Fruit fly (Drosophila melanogaster) whole organism, embryonic: ENCODE data around the gene crq.

Experiments
- Awh ChIP-seq: fragments of 200-800 bp; sonication (Bioruptor generic); IDR thresholded peaks from 2 replicates; pipeline ENCODE4, ENCODE4 v1.3.6; 2022; ENCODE audit warnings: missing biosample characterization, missing genetic modification characterization
- B-H2 ChIP-seq: fragments of 200-800 bp; sonication (Bioruptor generic); optimal IDR thresholded peaks from 2 replicates; lab custom pipeline; 2018; ENCODE audit warnings: missing biosample characterization, mild to moderate bottlenecking, missing genetic modification characterization
- CG1024 ChIP-seq: fragments of 200-800 bp; sonication (Bioruptor generic); IDR thresholded peaks from 2 replicates; pipeline ENCODE4 v1.3.6; 2022; ENCODE audit warnings: missing biosample characterization, missing genetic modification characterization
- CG10274 ChIP-seq: fragments of 200-800 bp; sonication (Bioruptor generic); optimal IDR thresholded peaks from 3 replicates; lab custom pipeline; 2017; ENCODE audit warnings: missing biosample characterization, mild to moderate bottlenecking, missing genetic modification characterization
- CG10565 ChIP-seq: fragments of 200-800 bp; sonication (Bioruptor generic); optimal IDR thresholded peaks from 3 replicates; lab custom pipeline; 2016; ENCODE audit warnings: missing biosample characterization, mild to moderate bottlenecking, missing genetic modification characterization
- CG11398 ChIP-seq: fragments of 200-800 bp; sonication (Bioruptor generic); optimal IDR thresholded peaks from 2 replicates; lab custom pipeline; 2016; ENCODE audit warnings: missing biosample characterization, missing genetic modification characterization
- CG12299 ChIP-seq: fragments of 200-800 bp; sonication (Bioruptor generic); optimal IDR thresholded peaks from 2 replicates; lab custom pipeline; 2018; ENCODE audit warnings: missing biosample characterization, mild to moderate bottlenecking, missing genetic modification characterization
- CG13424 ChIP-seq: fragments of 200-800 bp; sonication (Bioruptor generic); optimal IDR thresholded peaks from 2 replicates; lab custom pipeline; 2019; ENCODE audit warnings: missing biosample characterization, mild to moderate bottlenecking, missing genetic modification characterization, moderate library complexity
- CG14014 ChIP-seq: fragments of 200-800 bp; sonication (Bioruptor generic); IDR thresholded peaks from 2 replicates; pipeline ENCODE4 v1.3.6; 2022; ENCODE audit warnings: missing biosample characterization, missing genetic modification characterization
- CG14050 ChIP-seq: fragments of 200-800 bp; sonication (Bioruptor generic); IDR thresholded peaks from 3 replicates; pipeline ENCODE4 v1.3.6; 2022; ENCODE audit warnings: missing biosample characterization, missing genetic modification characterization
- CG14667 ChIP-seq: fragments of 200-800 bp; sonication (Bioruptor generic); IDR thresholded peaks from 2 replicates; pipeline ENCODE4 v1.3.6; 2022; ENCODE audit warnings: missing biosample characterization, missing genetic modification characterization
- CG17186 ChIP-seq: fragments of 200-800 bp; sonication (Bioruptor generic); optimal IDR thresholded peaks from 3 replicates; lab custom pipeline; 2017; ENCODE audit warnings: missing biosample characterization, missing genetic modification reagents, missing genetic modification characterization
- CG17802 ChIP-seq: fragments of 200-800 bp; sonication (Bioruptor generic); optimal IDR thresholded peaks from 2 replicates; lab custom pipeline; 2018; ENCODE audit warnings: missing biosample characterization, mild to moderate bottlenecking, missing genetic modification characterization, moderate library complexity
- CG17829 ChIP-seq: fragments of 200-800 bp; optimal IDR thresholded peaks from 2 replicates; lab custom pipeline; 2019; ENCODE audit warnings: missing biosample characterization, mild to moderate bottlenecking, missing genetic modification characterization, moderate library complexity
- CG30020 ChIP-seq: fragments of 200-800 bp; optimal IDR thresholded peaks from 2 replicates; lab custom pipeline; 2019; ENCODE audit warnings: missing biosample characterization, mild to moderate bottlenecking, missing genetic modification characterization, moderate library complexity
- CG32532 ChIP-seq: fragments of 200-800 bp; sonication (Bioruptor generic); IDR thresholded peaks from 2 replicates; pipeline ENCODE4 v1.3.6; 2022; ENCODE audit warnings: missing biosample characterization, missing genetic modification characterization
- CG3281 ChIP-seq: fragments of 200-800 bp; sonication (Bioruptor generic); optimal IDR thresholded peaks from 3 replicates; lab custom pipeline; 2017; ENCODE audit warnings: missing biosample characterization, mild to moderate bottlenecking, missing genetic modification characterization
- CG3838 ChIP-seq: fragments of 200-800 bp; sonication (Bioruptor generic); optimal IDR thresholded peaks from 3 replicates; lab custom pipeline; 2016; ENCODE audit warnings: missing biosample characterization, missing genetic modification characterization
- CG4820 ChIP-seq: fragments of 200-800 bp; sonication (Bioruptor generic); optimal IDR thresholded peaks from 3 replicates; lab custom pipeline; 2016; ENCODE audit warnings: missing biosample characterization, missing genetic modification characterization
- CG7271 ChIP-seq: fragments of 200-800 bp; sonication (Bioruptor generic); optimal IDR thresholded peaks from 2 replicates; lab custom pipeline; 2018; ENCODE audit warnings: missing biosample characterization, mild to moderate bottlenecking, missing genetic modification characterization, moderate library complexity
- Camta ChIP-seq: fragments of 200-800 bp; sonication (Bioruptor generic); optimal IDR thresholded peaks from 2 replicates; lab custom pipeline; 2016; ENCODE audit warnings: missing biosample characterization, missing genetic modification characterization
- Chrac-16 ChIP-seq: fragments of 200-800 bp; sonication (Bioruptor generic); optimal IDR thresholded peaks from 3 replicates; lab custom pipeline; 2016; ENCODE audit warnings: missing biosample characterization, missing genetic modification characterization
- Dfd ChIP-seq, 2 experiments: fragments of >200 bp; optimal IDR thresholded peaks; 2 replicates each; lab custom pipeline; 2017; ENCODE audit warnings: missing biosample characterization in 2 of 2, missing genetic modification characterization in 2 of 2
- E2f2 ChIP-seq: fragments of 200-800 bp; sonication (Bioruptor generic); IDR thresholded peaks from 2 replicates; pipeline ENCODE4 v1.3.6; 2022; ENCODE audit warnings: missing biosample characterization, missing genetic modification characterization
- ERR ChIP-seq: fragments of 200-800 bp; sonication (Bioruptor generic); optimal IDR thresholded peaks from 2 replicates; lab custom pipeline; 2016; ENCODE audit warnings: missing biosample characterization, missing genetic modification characterization
- Fer1 ChIP-seq: fragments of 200-800 bp; sonication (Bioruptor generic); optimal IDR thresholded peaks from 2 replicates; lab custom pipeline; 2017; ENCODE audit warnings: missing biosample characterization, mild to moderate bottlenecking, missing genetic modification characterization
- Hand ChIP-seq: fragments of 200-800 bp; sonication (Bioruptor generic); optimal IDR thresholded peaks from 2 replicates; lab custom pipeline; 2017; ENCODE audit warnings: mild to moderate bottlenecking, missing biosample characterization, missing genetic modification reagents, missing genetic modification characterization
- Hmx ChIP-seq: fragments of 200-800 bp; sonication (Bioruptor generic); optimal IDR thresholded peaks from 2 replicates; lab custom pipeline; 2016; ENCODE audit warnings: missing biosample characterization, missing genetic modification characterization
- Lpt ChIP-seq: fragments of >200 bp; optimal IDR thresholded peaks from 2 replicates; lab custom pipeline; 2018; ENCODE audit warnings: missing biosample characterization, missing genetic modification characterization
- Med ChIP-seq: fragments of 200-800 bp; sonication (Bioruptor generic); peaks from one replicate; lab custom pipeline; 2016; ENCODE audit warnings: missing biosample characterization, missing genetic modification characterization, mild to moderate bottlenecking, inconsistent platforms, moderate library complexity
- NK7.1 ChIP-seq: fragments of 200-800 bp; sonication (Bioruptor generic); optimal IDR thresholded peaks from 3 replicates; lab custom pipeline; 2016; ENCODE audit warnings: missing biosample characterization, missing genetic modification characterization
- Nf-YA ChIP-seq: fragments of 200-800 bp; sonication (Bioruptor generic); IDR thresholded peaks from 2 replicates; pipeline ENCODE4 v1.3.6; 2022; ENCODE audit warnings: missing biosample characterization, missing genetic modification characterization
- Oli ChIP-seq: fragments of 200-800 bp; sonication (Bioruptor generic); optimal IDR thresholded peaks from 2 replicates; lab custom pipeline; 2018; ENCODE audit warnings: missing biosample characterization, mild to moderate bottlenecking, missing genetic modification characterization, moderate library complexity
- Poxn ChIP-seq: fragments of 200-800 bp; sonication (Bioruptor generic); IDR thresholded peaks from 2 replicates; pipeline ENCODE4 v1.3.6; 2022; ENCODE audit warnings: missing biosample characterization, missing genetic modification characterization
- Sin3A ChIP-seq: fragments of >200 bp; optimal IDR thresholded peaks from 2 replicates; lab custom pipeline; 2018
- Six4 ChIP-seq: fragments of 200-800 bp; sonication (Bioruptor generic); optimal IDR thresholded peaks from 2 replicates; lab custom pipeline; 2016; ENCODE audit warnings: missing biosample characterization, missing genetic modification characterization
- Vsx1 ChIP-seq: fragments of 200-800 bp; sonication (Bioruptor generic); optimal IDR thresholded peaks from 2 replicates; lab custom pipeline; 2017; ENCODE audit warnings: missing biosample characterization, mild to moderate bottlenecking, missing genetic modification characterization, missing genetic modification reagents
- cg ChIP-seq: fragments of 200-800 bp; sonication (Bioruptor generic); optimal IDR thresholded peaks from 3 replicates; lab custom pipeline; 2019; ENCODE audit warnings: missing biosample characterization, mild to moderate bottlenecking, missing genetic modification characterization, moderate library complexity
- dan ChIP-seq: fragments of 200-800 bp; sonication (Bioruptor generic); IDR thresholded peaks from 2 replicates; pipeline ENCODE4 v1.3.6; 2022; ENCODE audit warnings: missing biosample characterization, missing genetic modification characterization
- danr ChIP-seq: fragments of 200-800 bp; sonication (Bioruptor generic); IDR thresholded peaks from 2 replicates; pipeline ENCODE4 v1.3.6; 2022; ENCODE audit warnings: missing biosample characterization, missing genetic modification characterization
- ftz-f1 ChIP-seq: fragments of 200-800 bp; sonication (Bioruptor generic); optimal IDR thresholded peaks from 2 replicates; lab custom pipeline; 2016; ENCODE audit warnings: missing biosample characterization, missing genetic modification characterization
- gcm ChIP-seq: fragments of 200-800 bp; sonication (Bioruptor generic); optimal IDR thresholded peaks from 2 replicates; lab custom pipeline; 2019; ENCODE audit warnings: missing biosample characterization, mild to moderate bottlenecking, missing genetic modification characterization, moderate library complexity
- hth ChIP-seq: fragments of >200 bp; optimal IDR thresholded peaks from 2 replicates; lab custom pipeline; 2017; ENCODE audit warnings: inconsistent platforms
- ind ChIP-seq: fragments of 200-800 bp; sonication (Bioruptor generic); optimal IDR thresholded peaks from 3 replicates; lab custom pipeline; 2016; ENCODE audit warnings: missing biosample characterization, missing genetic modification characterization
- insv ChIP-seq, 2 experiments: fragments of 200-800 bp; sonication (Bioruptor generic); optimal IDR thresholded peaks; 3 replicates each; lab custom pipeline; 2016 to 2018; ENCODE audit warnings: missing biosample characterization in 2 of 2, missing genetic modification characterization in 2 of 2
- jing ChIP-seq: fragments of 200-800 bp; sonication (Bioruptor generic); optimal IDR thresholded peaks from 2 replicates; lab custom pipeline; 2018; ENCODE audit warnings: missing biosample characterization, mild to moderate bottlenecking, missing genetic modification characterization
- lmd ChIP-seq: fragments of 200-800 bp; sonication (Bioruptor generic); IDR thresholded peaks from 2 replicates; pipeline ENCODE4 v1.3.6; 2022; ENCODE audit warnings: missing biosample characterization, missing genetic modification characterization
- peb ChIP-seq: fragments of 200-800 bp; sonication (Bioruptor generic); IDR thresholded peaks from 2 replicates; pipeline ENCODE4 v1.3.6; 2022; ENCODE audit warnings: missing biosample characterization, missing genetic modification characterization
- pho ChIP-seq: fragments of 200-800 bp; sonication (Bioruptor generic); optimal IDR thresholded peaks from 2 replicates; lab custom pipeline; 2016; ENCODE audit warnings: missing biosample characterization, missing genetic modification characterization
- sob ChIP-seq: fragments of 200-800 bp; sonication (Bioruptor generic); IDR thresholded peaks from 2 replicates; pipeline ENCODE4 v1.3.6; 2022; ENCODE audit warnings: missing biosample characterization, missing genetic modification characterization
- sug ChIP-seq: fragments of 200-800 bp; optimal IDR thresholded peaks from 2 replicates; lab custom pipeline; 2019; ENCODE audit warnings: missing biosample characterization, mild to moderate bottlenecking, missing genetic modification characterization, moderate library complexity
- tin ChIP-seq: fragments of 200-800 bp; sonication (Bioruptor generic); optimal IDR thresholded peaks from 3 replicates; lab custom pipeline; 2016; ENCODE audit warnings: missing biosample characterization, missing genetic modification characterization
- usp ChIP-seq: fragments of >200 bp; optimal IDR thresholded peaks from 2 replicates; lab custom pipeline; 2017; ENCODE audit warnings: missing biosample characterization, missing genetic modification characterization
- wek ChIP-seq: fragments of 200-800 bp; sonication (Bioruptor generic); optimal IDR thresholded peaks from 3 replicates; lab custom pipeline; 2018; ENCODE audit warnings: missing biosample characterization, mild to moderate bottlenecking, missing genetic modification characterization, moderate library complexity

Gene crq

DNA sequence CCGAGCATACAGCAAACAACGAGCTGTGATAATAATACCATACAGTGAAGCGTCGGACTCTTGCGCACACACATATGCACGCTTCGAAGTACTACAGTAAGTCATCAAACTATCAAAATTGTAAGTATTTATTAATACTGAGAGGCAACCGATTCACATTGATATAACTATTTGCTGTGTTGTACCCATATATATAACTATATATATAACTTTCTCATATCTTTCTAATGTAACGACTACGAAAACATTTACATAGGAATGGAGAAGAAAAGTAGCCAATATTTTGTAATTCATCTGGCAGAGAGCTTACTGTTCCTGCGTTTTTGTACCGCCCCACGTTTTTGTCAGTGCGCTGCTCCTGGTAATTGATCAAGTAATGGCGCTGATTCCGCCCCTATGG lies 39.9 kb downstream of the crq start (continued):
- peak; percentile 2 for TF ChIP-seq Hand (GFP tag; lab: Kevin White, UChicago)
- no peak for TF ChIP-seq peb (GFP tag; lab: Robert Waterston, UW)
- TF ChIP-seq E2f2 (GFP tag; lab: Robert Waterston, UW), result no peak
- TF ChIP-seq sug, result peak; percentile 28
- no peak for TF ChIP-seq CG12299 (tag; lab: Kevin White, UChicago)
- TF ChIP-seq CG13424, result peak; percentile 41
- TF ChIP-seq CG1024, result no peak
- TF ChIP-seq Dfd (GFP tag; optimal IDR thresholded peaks at IDR 0.05; lab: Kevin White, UChicago), result no peak
- TF ChIP-seq ind (GFP tag; lab: Kevin White, UChicago), result peak; percentile 44
- TF ChIP-seq insv (GFP tag; optimal IDR thresholded peaks at IDR 0.05; lab: Kevin White, UChicago), result no peak
- no peak for TF ChIP-seq CG17186 (GFP tag; lab: Kevin White, UChicago)
- no peak for TF ChIP-seq CG4820 (GFP tag; lab: Kevin White, UChicago)
- TF ChIP-seq Six4 (GFP tag; lab: Kevin White, UChicago), result no peak
- TF ChIP-seq Lpt (GFP tag; lab: Kevin White, UChicago), result no peak
- TF ChIP-seq CG32532 (GFP tag; lab: Robert Waterston, UW), result peak; percentile 35; the same call in 1 of the 2 replicates
- TF ChIP-seq cg (GFP tag; lab: Kevin White, UChicago), result no peak
- TF ChIP-seq CG10565 (GFP tag; lab: Kevin White, UChicago), result no peak
- TF ChIP-seq CG10274, result peak; percentile 8
- peak; percentile 38; the same call in 1 of the 2 replicates for TF ChIP-seq lmd (GFP tag; lab: Robert Waterston, UW)
- no peak for TF ChIP-seq CG14667
- TF ChIP-seq danr (GFP tag; lab: Robert Waterston, UW), result no peak
- no peak for TF ChIP-seq hth (lab: Kevin White, UChicago)
- TF ChIP-seq Fer1 (GFP tag; lab: Kevin White, UChicago), result peak; percentile 52
- TF ChIP-seq CG17829 (tag; lab: Kevin White, UChicago), result peak; percentile 3
- TF ChIP-seq CG30020 (tag; lab: Kevin White, UChicago), result no peak
- no peak for TF ChIP-seq Sin3A (lab: Kevin White, UChicago)
- no peak for TF ChIP-seq CG17802 (tag; lab: Kevin White, UChicago)
- no peak for TF ChIP-seq CG14050 (GFP tag; lab: Robert Waterston, UW)
- no peak for TF ChIP-seq CG14014 (GFP tag; lab: Robert Waterston, UW)
- TF ChIP-seq tin, result no peak
- no peak for TF ChIP-seq CG7271
- TF ChIP-seq Awh (GFP tag; lab: Robert Waterston, UW), result no peak
- TF ChIP-seq Camta (GFP tag; lab: Kevin White, UChicago), result no peak
- TF ChIP-seq pho (GFP tag; lab: Kevin White, UChicago), result no peak
- no peak for TF ChIP-seq Poxn (GFP tag; lab: Robert Waterston, UW)
- no peak for TF ChIP-seq Oli (tag; lab: Kevin White, UChicago)
- no peak for TF ChIP-seq Nf-YA (GFP tag; lab: Robert Waterston, UW)
- TF ChIP-seq CG11398 (GFP tag; lab: Kevin White, UChicago), result no peak
- TF ChIP-seq sob (GFP tag; lab: Robert Waterston, UW), result no peak
- TF ChIP-seq gcm (GFP tag; lab: Kevin White, UChicago), result no peak
- no peak for TF ChIP-seq Vsx1 (GFP tag; lab: Kevin White, UChicago)
- TF ChIP-seq usp (GFP tag; lab: Kevin White, UChicago), result no peak
- TF ChIP-seq NK7.1 (GFP tag; lab: Kevin White, UChicago), result no peak
- TF ChIP-seq jing (GFP tag; lab: Kevin White, UChicago), result no peak
- TF ChIP-seq ERR (GFP tag; lab: Kevin White, UChicago), result no peak
- no peak for TF ChIP-seq B-H2
- TF ChIP-seq wek, result no peak
- no peak for TF ChIP-seq ftz-f1 (GFP tag; lab: Kevin White, UChicago)
- TF ChIP-seq CG3838 (GFP tag; lab: Kevin White, UChicago), result no peak
- TF ChIP-seq dan, result no peak
- TF ChIP-seq Hmx (GFP tag; lab: Kevin White, UChicago), result no peak
- TF ChIP-seq Chrac-16 (GFP tag; lab: Kevin White, UChicago), result no peak
- peak; percentile 56 for TF ChIP-seq Med (GFP tag; lab: Kevin White, UChicago)
- peak; percentile 66 for TF ChIP-seq CG3281
